Fruit fly (Drosophila melanogaster) whole organism, embryonic: ENCODE measurements around the gene CG32147.
A peak's percentile ranks its signal among the peaks of the same experiment; 100 is the strongest.

Experiments
- Antp ChIP-seq: fragments of 200-800 bp; sonication (Bioruptor generic); optimal IDR thresholded peaks from 3 replicates; lab custom pipeline; 2016; ENCODE audit warnings: missing biosample characterization, missing genetic modification characterization
- Asciz ChIP-seq: fragments of 200-800 bp; sonication (Bioruptor generic); optimal IDR thresholded peaks from 2 replicates; lab custom pipeline; 2017; ENCODE audit warnings: missing biosample characterization, mild to moderate bottlenecking, missing genetic modification characterization, missing genetic modification reagents
- B-H1 ChIP-seq: fragments of 200-800 bp; sonication (Bioruptor generic); IDR thresholded peaks from 3 replicates; pipeline ENCODE4 v1.3.6; 2022; ENCODE audit warnings: missing biosample characterization, missing genetic modification characterization
- B-H2 ChIP-seq: fragments of 200-800 bp; sonication (Bioruptor generic); optimal IDR thresholded peaks from 2 replicates; lab custom pipeline; 2018; ENCODE audit warnings: missing biosample characterization, mild to moderate bottlenecking, missing genetic modification characterization
- Bgb ChIP-seq: fragments of 200-800 bp; sonication (Bioruptor generic); IDR thresholded peaks from 2 replicates; pipeline ENCODE4 v1.3.6; 2022; ENCODE audit warnings: missing biosample characterization, missing genetic modification characterization; ENCODE audit not compliant: partially characterized antibody
- CG10543 ChIP-seq: fragments of 200-800 bp; sonication (Bioruptor generic); optimal IDR thresholded peaks from 3 replicates; lab custom pipeline; 2017; ENCODE audit warnings: missing biosample characterization, mild to moderate bottlenecking, missing genetic modification characterization, moderate library complexity
- CG11247 ChIP-seq: fragments of 200-800 bp; sonication (Bioruptor generic); IDR thresholded peaks from 2 replicates; pipeline ENCODE4 v1.3.6; 2022; ENCODE audit warnings: missing biosample characterization, missing genetic modification characterization
- CG11560 ChIP-seq: fragments of 200-800 bp; sonication (Bioruptor generic); IDR thresholded peaks from 3 replicates; pipeline ENCODE4 v1.3.6; 2022; ENCODE audit warnings: missing biosample characterization, missing genetic modification characterization
- CG12769 ChIP-seq: fragments of 200-800 bp; sonication (Bioruptor generic); optimal IDR thresholded peaks from 2 replicates; lab custom pipeline; 2019; ENCODE audit warnings: missing biosample characterization, mild to moderate bottlenecking, missing genetic modification characterization, moderate library complexity
- CG13424 ChIP-seq: fragments of 200-800 bp; sonication (Bioruptor generic); optimal IDR thresholded peaks from 2 replicates; lab custom pipeline; 2019; ENCODE audit warnings: missing biosample characterization, mild to moderate bottlenecking, missing genetic modification characterization, moderate library complexity
- CG13775 ChIP-seq: fragments of 200-800 bp; sonication (Bioruptor generic); optimal IDR thresholded peaks from 3 replicates; lab custom pipeline; 2017; ENCODE audit warnings: missing biosample characterization, mild to moderate bottlenecking, missing genetic modification characterization
- CG14014 ChIP-seq: fragments of 200-800 bp; sonication (Bioruptor generic); IDR thresholded peaks from 2 replicates; pipeline ENCODE4 v1.3.6; 2022; ENCODE audit warnings: missing biosample characterization, missing genetic modification characterization
- CG17359 ChIP-seq: fragments of 200-800 bp; sonication (Bioruptor generic); optimal IDR thresholded peaks from 3 replicates; lab custom pipeline; 2018; ENCODE audit warnings: missing biosample characterization, mild to moderate bottlenecking, missing genetic modification characterization, moderate library complexity
- CG30431 ChIP-seq: fragments of 200-800 bp; sonication (Bioruptor generic); optimal IDR thresholded peaks from 2 replicates; lab custom pipeline; 2017; ENCODE audit warnings: missing biosample characterization, missing genetic modification characterization
- CG34224 ChIP-seq: fragments of 200-800 bp; sonication (Bioruptor generic); IDR thresholded peaks from 3 replicates; pipeline ENCODE4 v1.3.6; 2022; ENCODE audit warnings: missing biosample characterization, missing genetic modification characterization; ENCODE audit not compliant: partially characterized antibody
- CG4707 ChIP-seq: fragments of 200-800 bp; sonication (Bioruptor generic); optimal IDR thresholded peaks from 2 replicates; lab custom pipeline; 2018; ENCODE audit warnings: missing biosample characterization, mild to moderate bottlenecking, missing genetic modification characterization, moderate library complexity
- CG7839 ChIP-seq: fragments of 200-800 bp; sonication (Bioruptor generic); optimal IDR thresholded peaks from 3 replicates; lab custom pipeline; 2018; ENCODE audit warnings: missing biosample characterization, mild to moderate bottlenecking, missing genetic modification characterization, moderate library complexity
- CG8765 ChIP-seq: fragments of 200-800 bp; sonication (Bioruptor generic); IDR thresholded peaks from 2 replicates; pipeline ENCODE4 v1.3.6; 2022; ENCODE audit warnings: missing biosample characterization, missing genetic modification characterization
- CG9817 ChIP-seq: fragments of 200-800 bp; sonication (Bioruptor generic); optimal IDR thresholded peaks from 2 replicates; lab custom pipeline; 2018; ENCODE audit warnings: missing biosample characterization, mild to moderate bottlenecking, missing genetic modification characterization, moderate library complexity
- CHES-1-like ChIP-seq: fragments of 200-800 bp; sonication (Bioruptor generic); optimal IDR thresholded peaks from 2 replicates; lab custom pipeline; 2016; ENCODE audit warnings: missing biosample characterization, missing genetic modification characterization
- CkIIα-i1 ChIP-seq: fragments of 200-800 bp; sonication (Bioruptor generic); IDR thresholded peaks from 2 replicates; pipeline ENCODE4 v1.3.6; 2022; ENCODE audit warnings: missing biosample characterization, missing genetic modification characterization
- HmgZ ChIP-seq: fragments of 200-800 bp; sonication (Bioruptor generic); optimal IDR thresholded peaks from 2 replicates; lab custom pipeline; 2018; ENCODE audit warnings: missing biosample characterization, mild to moderate bottlenecking, missing genetic modification characterization
- Hr51 ChIP-seq, 2 experiments: fragments of 200-800 bp; sonication (Bioruptor generic); optimal IDR thresholded peaks; 2 replicates in 1 of 2; 3 replicates in 1 of 2; lab custom pipeline; 2016 to 2018; ENCODE audit warnings: missing biosample characterization in 2 of 2, missing genetic modification characterization in 2 of 2, mild to moderate bottlenecking in 1 of 2, moderate library complexity in 1 of 2
- Jarid2 ChIP-seq: fragments of 200-800 bp; sonication (Bioruptor generic); optimal IDR thresholded peaks from 3 replicates; lab custom pipeline; 2017; ENCODE audit warnings: mild to moderate bottlenecking, missing biosample characterization, missing genetic modification reagents, missing genetic modification characterization
- Max ChIP-seq: fragments of 200-800 bp; sonication (Bioruptor generic); optimal IDR thresholded peaks from 2 replicates; lab custom pipeline; 2016; ENCODE audit warnings: missing biosample characterization, mild to moderate bottlenecking, missing genetic modification characterization
- Mes4 ChIP-seq: fragments of 200-800 bp; sonication (Bioruptor generic); optimal IDR thresholded peaks from 2 replicates; lab custom pipeline; 2016; ENCODE audit warnings: missing biosample characterization, missing genetic modification characterization
- Taf1 ChIP-seq: fragments of 200-800 bp; sonication (Bioruptor generic); IDR thresholded peaks from 2 replicates; pipeline ENCODE4 v1.3.6; 2022; ENCODE audit warnings: missing biosample characterization, missing genetic modification characterization
- ab ChIP-seq: fragments of 200-800 bp; sonication (Bioruptor generic); optimal IDR thresholded peaks from 2 replicates; lab custom pipeline; 2016; ENCODE audit warnings: missing biosample characterization, missing genetic modification characterization
- ash1 ChIP-seq: fragments of 200-800 bp; sonication (Bioruptor generic); optimal IDR thresholded peaks from 2 replicates; lab custom pipeline; 2018; ENCODE audit warnings: missing biosample characterization, mild to moderate bottlenecking, missing genetic modification characterization
- bcd ChIP-seq: fragments of 200-800 bp; sonication (Bioruptor generic); optimal IDR thresholded peaks from 2 replicates; lab custom pipeline; 2017; ENCODE audit warnings: missing biosample characterization, mild to moderate bottlenecking, missing genetic modification characterization
- br ChIP-seq: fragments of >200 bp; optimal IDR thresholded peaks from 2 replicates; lab custom pipeline; 2017
- chif ChIP-seq, 2 experiments: fragments of 200-800 bp; sonication (Bioruptor generic); optimal IDR thresholded peaks; 3 replicates each; lab custom pipeline; 2016; ENCODE audit warnings: missing biosample characterization in 2 of 2, missing genetic modification characterization in 2 of 2
- corto ChIP-seq: fragments of 200-800 bp; sonication (Bioruptor generic); optimal IDR thresholded peaks from 2 replicates; lab custom pipeline; 2016; ENCODE audit warnings: missing biosample characterization, mild to moderate bottlenecking, missing genetic modification characterization, moderate library complexity
- eyg ChIP-seq: fragments of 200-800 bp; sonication (Bioruptor generic); optimal IDR thresholded peaks from 3 replicates; lab custom pipeline; 2016; ENCODE audit warnings: missing biosample characterization, missing genetic modification characterization
- fd96Cb ChIP-seq: fragments of 200-800 bp; sonication (Bioruptor generic); optimal IDR thresholded peaks from 2 replicates; lab custom pipeline; 2018; ENCODE audit warnings: missing biosample characterization, mild to moderate bottlenecking, missing genetic modification characterization, moderate library complexity
- fu2 ChIP-seq: fragments of 200-800 bp; sonication (Bioruptor generic); optimal IDR thresholded peaks from 2 replicates; lab custom pipeline; 2016; ENCODE audit warnings: missing biosample characterization, missing genetic modification characterization
- hkb ChIP-seq, 2 experiments: fragments of 200-800 bp in 1 of 2; fragments of >200 bp in 1 of 2; sonication (Bioruptor generic) in 1 of 2; IDR thresholded peaks in 1 of 2; optimal IDR thresholded peaks in 1 of 2; 2 replicates each; pipeline versions ENCODE4 v1.3.6 to Lab custom; 2017 to 2022; ENCODE audit warnings: missing biosample characterization in 1 of 2, missing genetic modification characterization in 1 of 2
- luna ChIP-seq: fragments of 200-800 bp; sonication (Bioruptor generic); optimal IDR thresholded peaks from 2 replicates; lab custom pipeline; 2016; ENCODE audit warnings: missing biosample characterization, missing genetic modification characterization
- nmo ChIP-seq: fragments of 200-800 bp; sonication (Bioruptor generic); optimal IDR thresholded peaks from 2 replicates; lab custom pipeline; 2018; ENCODE audit warnings: missing biosample characterization, mild to moderate bottlenecking, missing genetic modification characterization, moderate library complexity
- prd ChIP-seq, 3 experiments: fragments of >200 bp in 2 of 3; fragments of 200-800 bp in 1 of 3; sonication (Bioruptor generic) in 1 of 3; optimal IDR thresholded peaks in 2 of 3; IDR thresholded peaks in 1 of 3; 2 replicates in 2 of 3; 3 replicates in 1 of 3; pipeline versions ENCODE4 v1.3.6 to Lab custom; 2017 to 2022; ENCODE audit warnings: missing biosample characterization in 1 of 3, missing genetic modification characterization in 1 of 3
- row ChIP-seq: fragments of 200-800 bp; sonication (Bioruptor generic); IDR thresholded peaks from 3 replicates; pipeline ENCODE4 v1.3.6; 2022; ENCODE audit warnings: missing biosample characterization, missing genetic modification characterization
- sisA ChIP-seq: fragments of 200-800 bp; sonication (Bioruptor generic); IDR thresholded peaks from 2 replicates; pipeline ENCODE4 v1.3.6; 2022; ENCODE audit warnings: missing biosample characterization, missing genetic modification characterization
- slou ChIP-seq: fragments of 200-800 bp; sonication (Bioruptor generic); optimal IDR thresholded peaks from 3 replicates; lab custom pipeline; 2016; ENCODE audit warnings: missing biosample characterization, missing genetic modification characterization
- slp2 ChIP-seq: fragments of 200-800 bp; sonication (Bioruptor generic); optimal IDR thresholded peaks from 2 replicates; lab custom pipeline; 2016; ENCODE audit warnings: missing biosample characterization, missing genetic modification characterization
- sr ChIP-seq: fragments of 200-800 bp; sonication (Bioruptor generic); IDR thresholded peaks from 3 replicates; pipeline ENCODE4 v1.3.6; 2022; ENCODE audit warnings: missing biosample characterization, missing genetic modification characterization
- sug ChIP-seq: fragments of 200-800 bp; optimal IDR thresholded peaks from 2 replicates; lab custom pipeline; 2019; ENCODE audit warnings: missing biosample characterization, mild to moderate bottlenecking, missing genetic modification characterization, moderate library complexity
- tll ChIP-seq, 2 experiments: fragments of 200-800 bp in 1 of 2; fragments of >200 bp in 1 of 2; sonication (Bioruptor generic) in 1 of 2; optimal IDR thresholded peaks; 2 replicates each; lab custom pipeline; 2017 to 2019; ENCODE audit warnings: missing biosample characterization in 2 of 2, missing genetic modification characterization in 2 of 2, mild to moderate bottlenecking in 1 of 2, moderate library complexity in 1 of 2
- wor ChIP-seq: fragments of 200-800 bp; sonication (Bioruptor generic); IDR thresholded peaks from 2 replicates; pipeline ENCODE4 v1.3.6; 2022; ENCODE audit warnings: missing biosample characterization, missing genetic modification characterization

The CG32147 gene

dm6 chr3L:15104849-15105555 lies 38.9 kb downstream of the CG32147 start (continued):
- no peak for TF ChIP-seq Bgb (GFP tag; lab: Robert Waterston, UW)
- no peak for TF ChIP-seq Max (GFP tag; lab: Kevin White, UChicago)
- peak; percentile 61 for TF ChIP-seq sisA
- TF ChIP-seq chif (GFP tag; optimal IDR thresholded peaks at IDR 0.05; lab: Kevin White, UChicago) = peak; percentile 20 to 44
- TF ChIP-seq corto (GFP tag; lab: Kevin White, UChicago) = peak; percentile 55
- TF ChIP-seq fd96Cb (tag; lab: Kevin White, UChicago) = peak; percentile 22
- peak; percentile 46 for TF ChIP-seq CG9817
- TF ChIP-seq Jarid2 (GFP tag; lab: Kevin White, UChicago) = no peak
- TF ChIP-seq CG8765 = no peak
- TF ChIP-seq CG11560 (tag; lab: Robert Waterston, UW) = peak; percentile 45; the same call in 1 of the 3 replicates
- TF ChIP-seq CG34224 = no peak
- TF ChIP-seq eyg (GFP tag; lab: Kevin White, UChicago) = peak; percentile 33
- TF ChIP-seq ab = no peak
- no peak for TF ChIP-seq Asciz (GFP tag; lab: Kevin White, UChicago)
- peak; percentile 7 for TF ChIP-seq slou (GFP tag; lab: Kevin White, UChicago)
- no peak for TF ChIP-seq br (lab: Kevin White, UChicago)
- peak; percentile 90 for TF ChIP-seq row (GFP tag; lab: Robert Waterston, UW)
- peak; percentile 68 for TF ChIP-seq fu2 (GFP tag; lab: Kevin White, UChicago)
- TF ChIP-seq slp2 = peak; percentile 50
- peak; percentile 39 for TF ChIP-seq CG10543 (GFP tag; lab: Kevin White, UChicago)
- TF ChIP-seq tll (GFP tag; optimal IDR thresholded peaks at IDR 0.05; lab: Kevin White, UChicago) = no peak
- peak; percentile 70 for TF ChIP-seq CG13424 (tag; lab: Kevin White, UChicago)
- TF ChIP-seq Taf1 (GFP tag; lab: Robert Waterston, UW) = no peak
- TF ChIP-seq CG13775 (GFP tag; lab: Kevin White, UChicago) = peak; percentile 53
- peak; percentile 47 for TF ChIP-seq nmo (GFP tag; lab: Kevin White, UChicago)
- peak; percentile 50 for TF ChIP-seq CG17359 (tag; lab: Kevin White, UChicago)
- no peak for TF ChIP-seq CG4707
- TF ChIP-seq CG12769 (tag; lab: Kevin White, UChicago) = no peak
- TF ChIP-seq CG11247 (GFP tag; lab: Robert Waterston, UW) = peak; percentile 51
- peak; percentile 28 for TF ChIP-seq CG30431 (GFP tag; lab: Kevin White, UChicago)
- no peak for TF ChIP-seq CkIIα-i1 (GFP tag; lab: Robert Waterston, UW)
- TF ChIP-seq sug (tag; lab: Kevin White, UChicago) = peak; percentile 7
- TF ChIP-seq B-H1 (GFP tag; lab: Robert Waterston, UW) = no peak
- peak; percentile 52 for TF ChIP-seq bcd (GFP tag; lab: Kevin White, UChicago)
- TF ChIP-seq sr (GFP tag; lab: Robert Waterston, UW) = no peak
- peak; percentile 32 for TF ChIP-seq luna
- TF ChIP-seq prd (optimal IDR thresholded peaks at IDR 0.05; lab: Kevin White, UChicago) = no peak
- peak; percentile 72; the same call in 2 of the 3 replicates for TF ChIP-seq prd (GFP tag; IDR thresholded peaks at IDR 0.05; lab: Robert Waterston, UW)
- peak; percentile 27 for TF ChIP-seq B-H2 (GFP tag; lab: Kevin White, UChicago)
- no peak for TF ChIP-seq HmgZ (tag; lab: Kevin White, UChicago)
- peak; percentile 70 for TF ChIP-seq CHES-1-like (GFP tag; lab: Kevin White, UChicago)
- peak; percentile 48 for TF ChIP-seq Mes4
- TF ChIP-seq wor (GFP tag; lab: Robert Waterston, UW) = no peak
- TF ChIP-seq Hr51 (GFP tag; optimal IDR thresholded peaks at IDR 0.05; lab: Kevin White, UChicago) = peak in 1 of 2 experiments; percentile 69
- no peak for TF ChIP-seq hkb (optimal IDR thresholded peaks at IDR 0.05; lab: Kevin White, UChicago)
- peak; percentile 53 for TF ChIP-seq hkb (GFP tag; IDR thresholded peaks at IDR 0.05; lab: Robert Waterston, UW)
- peak; percentile 69 for TF ChIP-seq CG7839 (tag; lab: Kevin White, UChicago)
- TF ChIP-seq ash1 (GFP tag; lab: Kevin White, UChicago) = no peak
- TF ChIP-seq Antp (GFP tag; lab: Kevin White, UChicago) = peak; percentile 72
- peak; percentile 59; the same call in 1 of the 2 replicates for TF ChIP-seq CG14014
